Fruit fly (Drosophila melanogaster) whole organism, embryonic: Measurements from ENCODE around the gene Snx1.
A peak's percentile ranks its signal among the peaks of the same experiment; 100 is the strongest.

ENCODE experiments used
- CG10209 ChIP-seq: fragments of 200-800 bp; sonication (Bioruptor generic); optimal IDR thresholded peaks from 3 replicates; lab custom pipeline; 2017; ENCODE audit warnings: missing biosample characterization, mild to moderate bottlenecking, missing genetic modification characterization, missing genetic modification reagents
- CG10274 ChIP-seq: fragments of 200-800 bp; sonication (Bioruptor generic); optimal IDR thresholded peaks from 3 replicates; lab custom pipeline; 2017; ENCODE audit warnings: missing biosample characterization, mild to moderate bottlenecking, missing genetic modification characterization
- CG10565 ChIP-seq: fragments of 200-800 bp; sonication (Bioruptor generic); optimal IDR thresholded peaks from 3 replicates; lab custom pipeline; 2016; ENCODE audit warnings: missing biosample characterization, mild to moderate bottlenecking, missing genetic modification characterization
- CG11398 ChIP-seq: fragments of 200-800 bp; sonication (Bioruptor generic); optimal IDR thresholded peaks from 2 replicates; lab custom pipeline; 2016; ENCODE audit warnings: missing biosample characterization, missing genetic modification characterization
- CG12236 ChIP-seq: fragments of 200-800 bp; sonication (Bioruptor generic); optimal IDR thresholded peaks from 2 replicates; lab custom pipeline; 2016; ENCODE audit warnings: missing biosample characterization, missing genetic modification characterization
- CG13296 ChIP-seq: fragments of 200-800 bp; sonication (Bioruptor generic); optimal IDR thresholded peaks from 3 replicates; lab custom pipeline; 2018; ENCODE audit warnings: missing biosample characterization, mild to moderate bottlenecking, missing genetic modification characterization
- CG14710 ChIP-seq: fragments of 200-800 bp; sonication (Bioruptor generic); optimal IDR thresholded peaks from 3 replicates; lab custom pipeline; 2019; ENCODE audit warnings: missing biosample characterization, mild to moderate bottlenecking, missing genetic modification characterization, moderate library complexity
- CG14965 ChIP-seq: fragments of 200-800 bp; sonication (Bioruptor generic); optimal IDR thresholded peaks from 2 replicates; lab custom pipeline; 2016; ENCODE audit warnings: missing biosample characterization, missing genetic modification characterization, borderline replicate concordance
- CG15269 ChIP-seq: fragments of 200-800 bp; sonication (Bioruptor generic); optimal IDR thresholded peaks from 2 replicates; lab custom pipeline; 2018; ENCODE audit warnings: missing biosample characterization, mild to moderate bottlenecking, missing genetic modification characterization, moderate library complexity
- CG15696 ChIP-seq: fragments of 200-800 bp; sonication (Bioruptor generic); optimal IDR thresholded peaks from 2 replicates; lab custom pipeline; 2019; ENCODE audit warnings: missing biosample characterization, mild to moderate bottlenecking, missing genetic modification characterization, moderate library complexity
- CG16863 ChIP-seq: fragments of 200-800 bp; sonication (Bioruptor generic); optimal IDR thresholded peaks from 3 replicates; lab custom pipeline; 2016; ENCODE audit warnings: missing biosample characterization, missing genetic modification characterization
- CG1792 ChIP-seq: fragments of 200-800 bp; sonication (Bioruptor generic); optimal IDR thresholded peaks from 2 replicates; lab custom pipeline; 2016; ENCODE audit warnings: missing biosample characterization, missing genetic modification characterization
- CG18764 ChIP-seq: fragments of 200-800 bp; sonication (Bioruptor generic); optimal IDR thresholded peaks from 3 replicates; lab custom pipeline; 2016; ENCODE audit warnings: missing biosample characterization, missing genetic modification characterization
- CG2116 ChIP-seq: fragments of 200-800 bp; sonication (Bioruptor generic); optimal IDR thresholded peaks from 3 replicates; lab custom pipeline; 2018; ENCODE audit warnings: missing biosample characterization, mild to moderate bottlenecking, missing genetic modification characterization
- CG33213 ChIP-seq: fragments of 200-800 bp; sonication (Bioruptor generic); optimal IDR thresholded peaks from 3 replicates; lab custom pipeline; 2016; ENCODE audit warnings: missing biosample characterization, missing genetic modification characterization
- CG33557 ChIP-seq: fragments of 200-800 bp; sonication (Bioruptor generic); optimal IDR thresholded peaks from 2 replicates; lab custom pipeline; 2019; ENCODE audit warnings: missing biosample characterization, mild to moderate bottlenecking, missing genetic modification characterization, moderate library complexity
- CG34224 ChIP-seq: fragments of 200-800 bp; sonication (Bioruptor generic); IDR thresholded peaks from 3 replicates; pipeline ENCODE4 v1.3.6; 2022; ENCODE audit warnings: missing biosample characterization, missing genetic modification characterization; ENCODE audit not compliant: partially characterized antibody
- CG7372 ChIP-seq: fragments of 200-800 bp; sonication (Bioruptor generic); IDR thresholded peaks from 2 replicates; pipeline ENCODE4 v1.3.6; 2022; ENCODE audit warnings: missing biosample characterization, missing genetic modification characterization
- CG8765 ChIP-seq: fragments of 200-800 bp; sonication (Bioruptor generic); IDR thresholded peaks from 2 replicates; pipeline ENCODE4 v1.3.6; 2022; ENCODE audit warnings: missing biosample characterization, missing genetic modification characterization
- CG9797 ChIP-seq: fragments of 200-800 bp; sonication (Bioruptor generic); optimal IDR thresholded peaks from 3 replicates; lab custom pipeline; 2018; ENCODE audit warnings: missing biosample characterization, mild to moderate bottlenecking, missing genetic modification characterization
- CG9817 ChIP-seq: fragments of 200-800 bp; sonication (Bioruptor generic); optimal IDR thresholded peaks from 2 replicates; lab custom pipeline; 2018; ENCODE audit warnings: missing biosample characterization, mild to moderate bottlenecking, missing genetic modification characterization, moderate library complexity
- CrebB ChIP-seq: fragments of 200-800 bp; sonication (Bioruptor generic); optimal IDR thresholded peaks from 3 replicates; lab custom pipeline; 2018; ENCODE audit warnings: missing biosample characterization, mild to moderate bottlenecking, missing genetic modification characterization
- Dbx ChIP-seq: fragments of 200-800 bp; sonication (Bioruptor generic); IDR thresholded peaks from 3 replicates; pipeline ENCODE4 v1.3.6; 2022; ENCODE audit warnings: missing biosample characterization, missing genetic modification characterization
- Dfd ChIP-seq, 2 experiments: fragments of >200 bp; optimal IDR thresholded peaks; 2 replicates each; lab custom pipeline; 2017; ENCODE audit warnings: missing biosample characterization in 2 of 2, missing genetic modification characterization in 2 of 2
- Dll ChIP-seq: fragments of 200-800 bp; sonication (Bioruptor generic); IDR thresholded peaks from 4 replicates; pipeline ENCODE4 v1.3.6; 2022; ENCODE audit warnings: missing biosample characterization, missing genetic modification characterization; ENCODE audit not compliant: partially characterized antibody
- Hand ChIP-seq: fragments of 200-800 bp; sonication (Bioruptor generic); optimal IDR thresholded peaks from 2 replicates; lab custom pipeline; 2017; ENCODE audit warnings: mild to moderate bottlenecking, missing biosample characterization, missing genetic modification reagents, missing genetic modification characterization
- NC2α ChIP-seq: fragments of 200-800 bp; sonication (Bioruptor generic); optimal IDR thresholded peaks from 2 replicates; lab custom pipeline; 2016; ENCODE audit warnings: missing biosample characterization, missing genetic modification characterization
- Nf-YA ChIP-seq: fragments of 200-800 bp; sonication (Bioruptor generic); IDR thresholded peaks from 2 replicates; pipeline ENCODE4 v1.3.6; 2022; ENCODE audit warnings: missing biosample characterization, missing genetic modification characterization
- Optix ChIP-seq: fragments of 200-800 bp; sonication (Bioruptor generic); IDR thresholded peaks from 3 replicates; pipeline ENCODE4 v1.3.6; 2022; ENCODE audit warnings: missing biosample characterization, missing genetic modification characterization
- Poxn ChIP-seq: fragments of 200-800 bp; sonication (Bioruptor generic); IDR thresholded peaks from 2 replicates; pipeline ENCODE4 v1.3.6; 2022; ENCODE audit warnings: missing biosample characterization, missing genetic modification characterization
- Stat92E ChIP-seq, 3 experiments: fragments of >200 bp in 2 of 3; fragments of 200-800 bp in 1 of 3; sonication (Bioruptor generic) in 1 of 3; optimal IDR thresholded peaks; 2 replicates each; lab custom pipeline; 2017 to 2019; ENCODE audit warnings: missing biosample characterization in 3 of 3, missing genetic modification characterization in 3 of 3, mild to moderate bottlenecking in 1 of 3, moderate library complexity in 1 of 3
- YL-1 ChIP-seq: fragments of 200-800 bp; sonication (Bioruptor generic); optimal IDR thresholded peaks from 3 replicates; lab custom pipeline; 2017; ENCODE audit warnings: missing biosample characterization, mild to moderate bottlenecking, missing genetic modification characterization
- abd-A ChIP-seq: fragments of 200-800 bp; sonication (Bioruptor generic); optimal IDR thresholded peaks from 3 replicates; lab custom pipeline; 2019; ENCODE audit warnings: missing biosample characterization, mild to moderate bottlenecking, missing genetic modification characterization, moderate library complexity
- bbx ChIP-seq: fragments of 200-800 bp; sonication (Bioruptor generic); IDR thresholded peaks from 2 replicates; pipeline ENCODE4 v1.3.6; 2022; ENCODE audit warnings: missing biosample characterization, missing genetic modification characterization; ENCODE audit not compliant: partially characterized antibody
- bigmax ChIP-seq: fragments of 200-800 bp; sonication (Bioruptor generic); optimal IDR thresholded peaks from 2 replicates; lab custom pipeline; 2018; ENCODE audit warnings: missing biosample characterization, mild to moderate bottlenecking, missing genetic modification characterization
- br ChIP-seq: fragments of >200 bp; optimal IDR thresholded peaks from 2 replicates; lab custom pipeline; 2017
- fd64A ChIP-seq: fragments of 200-800 bp; sonication (Bioruptor generic); optimal IDR thresholded peaks from 3 replicates; lab custom pipeline; 2018; ENCODE audit warnings: missing biosample characterization, mild to moderate bottlenecking, missing genetic modification characterization
- gcm2 ChIP-seq: fragments of 200-800 bp; sonication (Bioruptor generic); optimal IDR thresholded peaks from 2 replicates; lab custom pipeline; 2016; ENCODE audit warnings: missing biosample characterization, missing genetic modification characterization
- hb ChIP-seq: fragments of 200-800 bp; sonication (Bioruptor generic); IDR thresholded peaks from 3 replicates; pipeline ENCODE4 v1.3.6; 2022; ENCODE audit warnings: missing biosample characterization, missing genetic modification characterization; ENCODE audit not compliant: partially characterized antibody
- jumu ChIP-seq: fragments of 200-800 bp; sonication (Bioruptor generic); optimal IDR thresholded peaks from 3 replicates; lab custom pipeline; 2016; ENCODE audit warnings: missing biosample characterization, missing genetic modification characterization
- otp ChIP-seq: fragments of 200-800 bp; sonication (Bioruptor generic); IDR thresholded peaks from 3 replicates; pipeline ENCODE4, ENCODE4 v1.3.6; 2022; ENCODE audit warnings: missing biosample characterization, missing genetic modification characterization
- p53 ChIP-seq: fragments of 200-800 bp; sonication (Bioruptor generic); optimal IDR thresholded peaks from 2 replicates; lab custom pipeline; 2016; ENCODE audit warnings: missing biosample characterization, missing genetic modification characterization
- pb ChIP-seq: fragments of 200-800 bp; sonication (Bioruptor generic); optimal IDR thresholded peaks from 3 replicates; lab custom pipeline; 2016; ENCODE audit warnings: missing biosample characterization, missing genetic modification characterization
- pum ChIP-seq: fragments of 200-800 bp; sonication (Bioruptor generic); optimal IDR thresholded peaks from 2 replicates; lab custom pipeline; 2016; ENCODE audit warnings: missing biosample characterization, missing genetic modification characterization
- repo ChIP-seq: fragments of 200-800 bp; sonication (Bioruptor generic); optimal IDR thresholded peaks from 2 replicates; lab custom pipeline; 2016; ENCODE audit warnings: missing biosample characterization, missing genetic modification characterization
- ro ChIP-seq: fragments of 200-800 bp; sonication (Bioruptor generic); IDR thresholded peaks from 2 replicates; pipeline ENCODE4 v1.3.6; 2022; ENCODE audit warnings: missing biosample characterization, missing genetic modification characterization
- salm ChIP-seq: fragments of 200-800 bp; sonication (Bioruptor generic); optimal IDR thresholded peaks from 2 replicates; lab custom pipeline; 2018; ENCODE audit warnings: missing biosample characterization, mild to moderate bottlenecking, missing genetic modification characterization
- slou ChIP-seq: fragments of 200-800 bp; sonication (Bioruptor generic); optimal IDR thresholded peaks from 3 replicates; lab custom pipeline; 2016; ENCODE audit warnings: missing biosample characterization, missing genetic modification characterization
- tap ChIP-seq: fragments of 200-800 bp; optimal IDR thresholded peaks from 3 replicates; lab custom pipeline; 2019; ENCODE audit warnings: missing biosample characterization, mild to moderate bottlenecking, missing genetic modification characterization, moderate library complexity
- unc-4 ChIP-seq: fragments of 200-800 bp; sonication (Bioruptor generic); IDR thresholded peaks from 2 replicates; pipeline ENCODE4 v1.3.6; 2022; ENCODE audit warnings: missing biosample characterization, missing genetic modification characterization; ENCODE audit not compliant: partially characterized antibody
- usp ChIP-seq: fragments of >200 bp; optimal IDR thresholded peaks from 2 replicates; lab custom pipeline; 2017; ENCODE audit warnings: missing biosample characterization, missing genetic modification characterization

The Snx1 gene

dm6 chr2L:3437068-3437467 lies 12.4 kb upstream of the Snx1 start (continued):
- TF ChIP-seq fd64A (GFP tag; lab: Kevin White, UChicago) (peak; percentile 39), Optix (GFP tag; lab: Robert Waterston, UW) (peak; percentile 40; the same call in 1 of the 3 replicates), jumu (GFP tag; lab: Kevin White, UChicago) (no peak), CG34224 (GFP tag; lab: Robert Waterston, UW) (no peak), CG9797 (GFP tag; lab: Kevin White, UChicago) (no peak), CG8765 (GFP tag; lab: Robert Waterston, UW) (no peak), br (lab: Kevin White, UChicago) (no peak), CG9817 (peak; percentile 39), CrebB (tag; lab: Kevin White, UChicago) (peak; percentile 50), CG7372 (GFP tag; lab: Robert Waterston, UW) (0 out of 2 replicates have a peak, but pooled peaks have one; percentile 14), gcm2 (GFP tag; lab: Kevin White, UChicago) (no peak), otp (GFP tag; lab: Robert Waterston, UW) (peak; percentile 66; the same call in 1 of the 3 replicates), CG12236 (GFP tag; lab: Kevin White, UChicago) (no peak), repo (GFP tag; lab: Kevin White, UChicago) (no peak), CG15269 (tag; lab: Kevin White, UChicago) (peak; percentile 73), CG16863 (no peak), CG33213 (GFP tag; lab: Kevin White, UChicago) (no peak), Stat92E (GFP tag; optimal IDR thresholded peaks at IDR 0.05; lab: Kevin White, UChicago) (no peak), CG13296 (GFP tag; lab: Kevin White, UChicago) (peak; percentile 66), abd-A (no peak), CG10274 (GFP tag; lab: Kevin White, UChicago) (no peak), pb (GFP tag; lab: Kevin White, UChicago) (no peak), CG18764 (GFP tag; lab: Kevin White, UChicago) (no peak), Dll (GFP tag; lab: Robert Waterston, UW) (no peak), salm (tag; lab: Kevin White, UChicago) (peak; percentile 60), tap (tag; lab: Kevin White, UChicago) (peak; percentile 84), CG14965 (GFP tag; lab: Kevin White, UChicago) (no peak), usp (GFP tag; lab: Kevin White, UChicago) (no peak), Poxn (no peak), p53 (GFP tag; lab: Kevin White, UChicago) (no peak), Dbx (no peak), bigmax (GFP tag; lab: Kevin White, UChicago) (no peak), CG14710 (tag; lab: Kevin White, UChicago) (peak; percentile 37), CG10209 (GFP tag; lab: Kevin White, UChicago) (peak; percentile 27), hb (GFP tag; lab: Robert Waterston, UW) (no peak), CG15696 (peak; percentile 53), Hand (GFP tag; lab: Kevin White, UChicago) (no peak), CG2116 (GFP tag; lab: Kevin White, UChicago) (no peak), ro (no peak), NC2α (GFP tag; lab: Kevin White, UChicago) (no peak), Dfd (GFP tag; optimal IDR thresholded peaks at IDR 0.05; lab: Kevin White, UChicago) (no peak), CG10565 (GFP tag; lab: Kevin White, UChicago) (no peak), unc-4 (GFP tag; lab: Robert Waterston, UW) (no peak), slou (GFP tag; lab: Kevin White, UChicago) (no peak), YL-1 (GFP tag; lab: Kevin White, UChicago) (no peak), Nf-YA (GFP tag; lab: Robert Waterston, UW) (peak; percentile 55; the same call in 1 of the 2 replicates), CG1792 (no peak), CG33557 (peak; percentile 18), pum (GFP tag; lab: Kevin White, UChicago) (peak; percentile 14), CG11398 (GFP tag; lab: Kevin White, UChicago) (no peak), bbx (no peak)
